Worm (Caenorhabditis elegans) whole organism, young adult: Measurements from ENCODE around the gene fbxb-48.

Experiments used
- F33H1.4 ChIP-seq: fragments of 200-800 bp; sonication (Bioruptor generic); IDR thresholded peaks from 2 replicates; pipeline ENCODE4 v1.3.6; 2022; ENCODE audit warnings: missing genetic modification reagents, missing genetic modification characterization, missing compliant biosample characterization
- F39B2.1 ChIP-seq: fragments of 200-800 bp; sonication (Bioruptor generic); IDR thresholded peaks from 2 replicates; pipeline ENCODE4 v1.3.6; 2022; ENCODE audit warnings: missing genetic modification reagents, missing genetic modification characterization, missing compliant biosample characterization
- K11D2.4 ChIP-seq: fragments of 200-800 bp; sonication (Bioruptor generic); IDR thresholded peaks from 2 replicates; pipeline ENCODE4 v1.3.6; 2022; ENCODE audit warnings: missing genetic modification reagents, missing genetic modification characterization, missing compliant biosample characterization
- Y79H2A.3 ChIP-seq: fragments of 200-800 bp; sonication (Bioruptor generic); conservative IDR thresholded peaks from 2 replicates; pipeline ENCODE4 v1.3.6; 2022; ENCODE audit warnings: missing genetic modification reagents, missing genetic modification characterization, missing compliant biosample characterization
- ZK185.1 ChIP-seq: sonication (generic microtip); optimal IDR thresholded peaks from 2 replicates; lab custom pipeline; 2016; ENCODE audit warnings: mild to moderate bottlenecking, missing genetic modification characterization, missing compliant biosample characterization; ENCODE audit not compliant: poor library complexity, severe bottlenecking
- ama-1 ChIP-seq, 3 experiments: fragments of 150-350 bp in 1 of 3; sonication (generic microtip) in 2 of 3; optimal IDR thresholded peaks; 2 replicates each; lab custom pipeline; 2014 to 2018; ENCODE audit warnings: missing biosample characterization in 2 of 3, missing genetic modification characterization in 2 of 3, missing genetic modification reagents in 2 of 3
- aptf-2 ChIP-seq: fragments of 200-800 bp; sonication (Bioruptor generic); conservative IDR thresholded peaks from 2 replicates; pipeline ENCODE4 v1.3.6; 2022; ENCODE audit warnings: missing genetic modification reagents, missing genetic modification characterization, missing compliant biosample characterization
- aptf-3 ChIP-seq: fragments of 200-800 bp; sonication (Bioruptor generic); IDR thresholded peaks from 2 replicates; pipeline ENCODE4 v1.3.6; 2022; ENCODE audit warnings: missing genetic modification characterization, missing compliant biosample characterization
- athp-1 ChIP-seq: sonication (generic microtip); optimal IDR thresholded peaks from 2 replicates; lab custom pipeline; 2017; ENCODE audit warnings: mild to moderate bottlenecking, missing genetic modification characterization, missing compliant biosample characterization
- bed-1 ChIP-seq: fragments of 200-800 bp; sonication (Bioruptor generic); IDR thresholded peaks from 2 replicates; pipeline ENCODE4 v1.3.6; 2022; ENCODE audit warnings: missing genetic modification reagents, missing genetic modification characterization, missing compliant biosample characterization
- bed-2 ChIP-seq: fragments of 200-800 bp; sonication (Bioruptor generic); IDR thresholded peaks from 2 replicates; pipeline ENCODE4 v1.3.6; 2022; ENCODE audit warnings: missing genetic modification reagents, missing genetic modification characterization, missing compliant biosample characterization
- ccch-3 ChIP-seq: fragments of 200-800 bp; sonication (Bioruptor generic); optimal IDR thresholded peaks from 2 replicates; lab custom pipeline; 2018; ENCODE audit warnings: mild to moderate bottlenecking, missing genetic modification characterization, missing compliant biosample characterization
- cebp-1 ChIP-seq, 2 experiments: fragments of 200-800 bp in 1 of 2; sonication (Bioruptor generic) in 1 of 2; sonication (generic microtip) in 1 of 2; IDR thresholded peaks in 1 of 2; optimal IDR thresholded peaks in 1 of 2; 2 replicates each; pipeline versions ENCODE4 v1.3.6 to Lab custom; 2017 to 2022; ENCODE audit warnings: missing compliant biosample characterization in 2 of 2, missing genetic modification characterization in 2 of 2, mild to moderate bottlenecking in 1 of 2, missing genetic modification reagents in 1 of 2, moderate library complexity in 1 of 2
- ceh-27 ChIP-seq: fragments of 200-800 bp; sonication (Bioruptor generic); optimal IDR thresholded peaks from 2 replicates; lab custom pipeline; 2018; ENCODE audit warnings: mild to moderate bottlenecking, missing genetic modification characterization, moderate library complexity, missing compliant biosample characterization
- efl-1 ChIP-seq: fragments of 150-350 bp; optimal IDR thresholded peaks from 2 replicates; lab custom pipeline; 2014; ENCODE audit warnings: missing biosample characterization, missing genetic modification reagents, missing genetic modification characterization
- ets-4 ChIP-seq: fragments of 200-800 bp; sonication (Bioruptor generic); optimal IDR thresholded peaks from 2 replicates; lab custom pipeline; 2018; ENCODE audit warnings: mild to moderate bottlenecking, missing genetic modification characterization, missing compliant biosample characterization
- fkh-3 ChIP-seq: sonication (generic microtip); optimal IDR thresholded peaks from 2 replicates; lab custom pipeline; 2016; ENCODE audit warnings: mild to moderate bottlenecking, missing genetic modification characterization, missing compliant biosample characterization
- gei-17 ChIP-seq: fragments of 200-800 bp; sonication (Bioruptor generic); optimal IDR thresholded peaks from 2 replicates; lab custom pipeline; 2018; ENCODE audit warnings: mild to moderate bottlenecking, missing genetic modification characterization, missing compliant biosample characterization
- hlh-12 ChIP-seq: sonication (generic microtip); optimal IDR thresholded peaks from 2 replicates; lab custom pipeline; 2016; ENCODE audit warnings: missing genetic modification characterization, missing compliant biosample characterization
- hmg-20 ChIP-seq: fragments of 200-800 bp; sonication (Bioruptor generic); IDR thresholded peaks from 2 replicates; pipeline ENCODE4 v1.3.6; 2022; ENCODE audit warnings: missing genetic modification reagents, missing genetic modification characterization, missing compliant biosample characterization
- hsf-1 ChIP-seq: fragments of 200-800 bp; sonication (Bioruptor generic); IDR thresholded peaks from 2 replicates; pipeline ENCODE4 v1.3.6; 2022; ENCODE audit warnings: missing genetic modification reagents, missing genetic modification characterization, missing compliant biosample characterization
- madf-3 ChIP-seq: fragments of 200-800 bp; sonication (Bioruptor generic); IDR thresholded peaks from 2 replicates; pipeline ENCODE4 v1.3.6; 2022; ENCODE audit warnings: missing genetic modification reagents, missing genetic modification characterization, missing compliant biosample characterization
- nhr-179 ChIP-seq: sonication (generic microtip); optimal IDR thresholded peaks from 2 replicates; lab custom pipeline; 2016; ENCODE audit warnings: mild to moderate bottlenecking, missing genetic modification characterization, missing compliant biosample characterization
- rcor-1 ChIP-seq: fragments of 200-800 bp; sonication (Bioruptor generic); IDR thresholded peaks from 2 replicates; pipeline ENCODE4 v1.3.6; 2022; ENCODE audit warnings: missing genetic modification reagents, missing genetic modification characterization, missing compliant biosample characterization
- snpc-1.3 ChIP-seq: sonication (generic microtip); optimal IDR thresholded peaks from 2 replicates; lab custom pipeline; 2017; ENCODE audit warnings: missing genetic modification characterization, mild to moderate bottlenecking, missing compliant biosample characterization, antibody characterized with exemption, moderate library complexity, missing genotype, missing genetic modification reagents; ENCODE audit not compliant: insufficient read depth
- snpc-4 ChIP-seq, 5 experiments: fragments of 150-350 bp in 1 of 5; sonication (generic microtip) in 4 of 5; optimal IDR thresholded peaks; 2 replicates each; lab custom pipeline; 2014 to 2018; ENCODE audit warnings: missing genetic modification characterization in 5 of 5, missing biosample characterization in 3 of 5, antibody characterized with exemption in 2 of 5, mild to moderate bottlenecking in 2 of 5, missing compliant biosample characterization in 2 of 5, missing genotype in 2 of 5, moderate library complexity in 2 of 5, missing genetic modification reagents in 1 of 5
- zfh-2 ChIP-seq: fragments of 200-800 bp; sonication (Bioruptor generic); conservative IDR thresholded peaks from 2 replicates; pipeline ENCODE4 v1.3.6; 2022; ENCODE audit warnings: missing genetic modification reagents, missing genetic modification characterization, missing compliant biosample characterization
- ztf-3 ChIP-seq: fragments of 200-800 bp; sonication (Bioruptor generic); optimal IDR thresholded peaks from 2 replicates; lab custom pipeline; 2018; ENCODE audit warnings: mild to moderate bottlenecking, missing genetic modification characterization, missing compliant biosample characterization

fbxb-48 gene

DNA sequence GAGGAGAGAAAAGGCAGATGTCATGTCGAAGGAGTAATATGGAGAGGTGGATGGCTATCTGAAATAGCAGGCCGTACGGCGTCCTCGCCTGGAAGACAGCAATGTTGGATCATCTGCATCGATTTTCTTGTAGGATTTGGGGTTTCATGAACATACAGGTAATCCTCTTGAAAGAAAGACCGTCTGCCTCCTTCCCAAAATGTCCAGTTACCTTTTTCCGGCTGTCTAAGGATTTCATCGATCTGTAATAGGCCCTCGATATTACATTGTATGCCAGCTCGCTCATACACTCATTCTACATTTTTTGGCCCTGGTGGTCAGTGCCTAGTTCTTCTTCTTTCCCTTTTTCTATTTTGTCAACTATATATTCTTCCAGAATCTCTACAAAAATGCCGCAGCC, 3.3 kb upstream of the fbxb-48 start, which contains the start of the genes fbxb-5 and btb-8:
Gene fbxb-5, minus strand, starts transcription at position 101 of the 400 bp plus-strand sequence.
Gene btb-8, plus strand, starts transcription at position 377 of the 400 bp plus-strand sequence.
- TF ChIP-seq bed-2 (GFP tag; lab: Robert Waterston, UW) (no peak), snpc-4 (GFP tag; optimal IDR thresholded peaks at IDR 0.05; lab: Kevin White, UChicago) (no peak), snpc-4 (tag; optimal IDR thresholded peaks at IDR 0.05; lab: Kevin White, UChicago) (no peak), ets-4 (GFP tag; lab: Kevin White, UChicago) (no peak), ztf-3 (GFP tag; lab: Kevin White, UChicago) (no peak), F39B2.1 (GFP tag; lab: Robert Waterston, UW) (no peak), snpc-1.3 (no peak), hsf-1 (GFP tag; lab: Robert Waterston, UW) (no peak), efl-1 (GFP tag; lab: Kevin White, UChicago) (no peak), ZK185.1 (tag; lab: Kevin White, UChicago) (no peak), hmg-20 (GFP tag; lab: Robert Waterston, UW) (no peak), aptf-3 (GFP tag; lab: Robert Waterston, UW) (no peak), F33H1.4 (GFP tag; lab: Robert Waterston, UW) (no peak)
- TF ChIP-seq, all 124 proteins: peak for 0

DNA sequence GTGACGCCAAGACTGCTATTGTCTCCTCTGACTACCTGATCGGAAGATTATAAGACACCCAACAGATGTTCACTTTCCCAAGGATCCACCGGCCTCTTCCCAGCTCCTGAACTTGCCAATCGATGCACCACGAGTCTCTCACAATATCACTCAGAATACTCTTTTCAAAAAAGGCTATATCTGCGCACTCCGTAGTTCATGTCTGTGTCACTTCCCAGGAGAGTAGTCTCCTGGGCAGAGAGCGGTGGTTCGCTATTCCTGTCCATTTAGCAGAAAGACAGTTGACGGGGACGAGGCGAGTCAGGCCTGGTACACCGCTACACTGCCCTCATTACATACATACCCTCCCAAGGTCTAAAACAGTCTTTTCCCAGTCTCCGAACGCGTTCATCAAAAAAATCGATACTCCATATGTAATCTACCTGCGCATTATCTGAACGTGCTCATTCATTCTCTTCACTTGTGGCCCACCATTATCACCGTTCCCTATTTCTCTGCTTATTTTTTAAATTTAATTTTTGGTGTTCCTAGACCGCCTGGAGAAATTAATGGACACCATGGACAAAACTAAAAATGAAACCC, 4.2 kb downstream of the fbxb-48 start, which contains the start of gene btb-6:
Gene btb-6, plus strand, starts transcription at position 532 of the 582 bp plus-strand sequence.
- TF ChIP-seq bed-1 (0 out of 2 replicates have a peak, but pooled peaks have one; percentile 47), aptf-3 (GFP tag; lab: Robert Waterston, UW) (peak; percentile 87; the same call in 1 of the 2 replicates), aptf-2 (GFP tag; lab: Robert Waterston, UW) (peak; percentile 97), efl-1 (GFP tag; lab: Kevin White, UChicago) (no peak)

DNA sequence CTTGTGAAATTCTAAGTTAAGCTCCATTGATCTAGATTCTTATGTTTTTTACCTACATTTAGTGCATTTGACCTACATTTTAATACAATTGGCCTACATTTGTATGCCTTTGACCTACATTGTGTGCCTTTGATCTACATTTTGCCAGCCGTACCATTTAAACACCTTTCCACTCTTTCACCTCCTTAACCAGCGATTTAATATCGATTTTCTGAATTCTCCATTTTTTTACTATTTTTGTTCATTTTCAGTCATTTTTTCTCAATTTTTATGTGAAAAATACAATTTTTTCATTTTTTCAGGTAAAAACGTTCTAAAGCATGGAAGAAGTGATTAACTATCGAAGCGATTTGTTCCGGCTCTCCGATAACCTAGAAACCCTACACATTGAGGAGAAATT, 6.1 kb downstream of the fbxb-48 start, which contains the start of gene btb-7:
Gene btb-7, plus strand, starts transcription at position 301 of the 400 bp plus-strand sequence.
- TF ChIP-seq K11D2.4 (GFP tag; lab: Robert Waterston, UW) (no peak), efl-1 (GFP tag; lab: Kevin White, UChicago) (peak; percentile 47)

DNA sequence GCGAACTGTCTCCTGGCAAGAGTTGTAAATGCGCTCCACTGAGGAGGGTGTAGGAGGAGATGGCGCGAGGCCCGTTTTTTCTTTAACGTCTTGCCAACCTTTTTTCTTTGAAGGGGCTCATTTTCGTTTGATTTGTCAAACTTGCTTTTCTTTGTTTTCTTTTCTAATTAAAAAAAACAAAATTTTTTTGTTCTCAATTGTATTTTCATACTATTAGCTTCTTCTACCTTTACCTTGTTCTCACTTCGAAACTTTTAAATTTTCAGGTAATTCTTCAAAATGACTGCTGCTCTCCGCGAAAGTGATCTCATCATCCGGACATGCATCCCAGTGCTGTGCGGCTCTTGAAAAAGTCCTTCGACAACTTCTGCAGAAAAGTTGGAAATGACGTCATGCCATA, 9.1 kb downstream of the fbxb-48 start, which contains the start of gene fbxa-184:
Gene fbxa-184, plus strand, starts transcription at position 301 of the 400 bp plus-strand sequence.
- peak; percentile 81 for TF ChIP-seq aptf-2 (GFP tag; lab: Robert Waterston, UW)
- no peak for TF ChIP-seq snpc-1.3

DNA sequence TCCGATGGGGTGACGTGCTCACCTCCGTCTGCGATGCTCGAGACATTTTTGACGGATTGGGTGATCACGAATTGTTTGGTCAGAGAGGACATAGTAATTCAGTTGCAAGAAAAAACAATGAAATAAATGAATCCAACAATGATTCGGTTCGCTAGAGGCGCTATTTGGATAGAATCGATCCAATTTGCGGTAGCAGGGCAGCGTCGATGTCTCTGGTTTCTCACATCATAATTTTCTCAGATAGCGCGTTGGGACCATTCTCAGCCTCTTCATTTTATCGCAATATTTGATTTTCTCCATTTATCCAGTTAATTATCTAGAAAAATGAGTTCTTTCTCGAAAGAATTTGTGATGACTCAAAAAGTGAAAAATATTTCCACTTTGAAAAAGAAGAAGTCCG, 12.7 kb downstream of the fbxb-48 start, which contains the start of gene sdz-18:
Gene sdz-18, minus strand, starts transcription at position 101 of the 400 bp plus-strand sequence.
- no peak for TF ChIP-seq nhr-179
- no peak for TF ChIP-seq ceh-27
- no peak for TF ChIP-seq ama-1 (optimal IDR thresholded peaks at IDR 0.05; lab: Kevin White, UChicago)
- no peak for TF ChIP-seq ama-1 (GFP tag; optimal IDR thresholded peaks at IDR 0.05; lab: Kevin White, UChicago)
- no peak for TF ChIP-seq snpc-1.3
- TF ChIP-seq zfh-2 (GFP tag; lab: Robert Waterston, UW), result no peak
- no peak for TF ChIP-seq ccch-3 (GFP tag; lab: Kevin White, UChicago)
- no peak for TF ChIP-seq gei-17
- no peak for TF ChIP-seq cebp-1 (GFP tag; IDR thresholded peaks at IDR 0.05; lab: Robert Waterston, UW)
- no peak for TF ChIP-seq cebp-1 (tag; optimal IDR thresholded peaks at IDR 0.05; lab: Kevin White, UChicago)

DNA sequence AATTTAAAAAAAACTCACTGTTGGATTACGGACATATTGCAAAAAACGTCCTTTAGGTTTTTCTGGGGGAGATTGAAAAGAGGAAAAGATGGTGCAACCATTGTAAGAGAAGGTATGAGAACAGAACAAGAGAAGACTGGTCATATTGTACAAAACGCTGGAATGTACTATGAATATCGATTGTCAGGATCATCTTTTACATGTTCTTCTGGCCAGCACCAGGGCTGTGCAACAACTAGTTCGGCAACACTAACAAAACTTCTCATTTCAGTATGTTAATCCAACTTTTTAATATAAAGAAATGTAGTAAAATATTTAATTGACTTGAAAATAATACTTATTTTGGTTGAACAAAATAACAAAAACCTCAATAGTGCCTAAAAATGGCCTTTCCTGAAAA, 15.7 kb downstream of the fbxb-48 start, which contains the start of gene fbxb-47:
Gene fbxb-47, minus strand, starts transcription at position 101 of the 400 bp plus-strand sequence.
- TF ChIP-seq athp-1 (tag; lab: Kevin White, UChicago) (no peak), bed-2 (GFP tag; lab: Robert Waterston, UW) (no peak), ceh-27 (no peak), hlh-12 (tag; lab: Kevin White, UChicago) (no peak), Y79H2A.3 (no peak), madf-3 (GFP tag; lab: Robert Waterston, UW) (no peak), fkh-3 (tag; lab: Kevin White, UChicago) (no peak), rcor-1 (GFP tag; lab: Robert Waterston, UW) (no peak)
